Worm (Caenorhabditis elegans) whole organism, L4 larva: ENCODE results near the gene T10B10.8.

ENCODE experiments used
- F26F4.8 ChIP-seq: fragments of 200-800 bp; sonication (Bioruptor generic); conservative IDR thresholded peaks from 2 replicates; pipeline ENCODE4 v1.3.6; 2022; ENCODE audit warnings: missing genetic modification characterization, missing compliant biosample characterization
- F49E8.2 ChIP-seq: sonication (generic microtip); optimal IDR thresholded peaks from 2 replicates; lab custom pipeline; 2016; ENCODE audit warnings: missing compliant biosample characterization, mild to moderate bottlenecking, missing genetic modification characterization, borderline replicate concordance
- T20F7.1 ChIP-seq: fragments of 200-800 bp; sonication (Bioruptor generic); optimal IDR thresholded peaks from 2 replicates; lab custom pipeline; 2018; ENCODE audit warnings: mild to moderate bottlenecking, missing genetic modification characterization, missing compliant biosample characterization
- Y105C5A.15 ChIP-seq: fragments of 200-800 bp; sonication (Bioruptor generic); IDR thresholded peaks from 2 replicates; pipeline ENCODE4 v1.3.6; 2022; ENCODE audit warnings: missing genetic modification characterization, missing compliant biosample characterization
- Y5F2A.4 ChIP-seq: fragments of 200-800 bp; sonication (Bioruptor generic); optimal IDR thresholded peaks from 2 replicates; lab custom pipeline; 2018; ENCODE audit warnings: mild to moderate bottlenecking, missing genetic modification characterization, missing compliant biosample characterization
- ZK546.5 ChIP-seq, 2 experiments: sonication (generic microtip); optimal IDR thresholded peaks; 2 replicates each; lab custom pipeline; 2017; ENCODE audit warnings: missing biosample characterization in 2 of 2, missing genetic modification characterization in 2 of 2
- ceh-32 ChIP-seq: sonication (generic microtip); optimal IDR thresholded peaks from 2 replicates; lab custom pipeline; 2016; ENCODE audit warnings: mild to moderate bottlenecking, missing genetic modification characterization, missing compliant biosample characterization; ENCODE audit not compliant: poor library complexity
- ceh-44 ChIP-seq: fragments of 200-800 bp; sonication (Bioruptor generic); IDR thresholded peaks from 2 replicates; pipeline ENCODE4 v1.3.6; 2022; ENCODE audit warnings: missing genetic modification reagents, missing genetic modification characterization, missing compliant biosample characterization
- ceh-62 ChIP-seq: sonication (generic microtip); optimal IDR thresholded peaks from 2 replicates; lab custom pipeline; 2017; ENCODE audit warnings: missing biosample characterization, missing genetic modification characterization
- ceh-82 ChIP-seq: sonication (generic microtip); optimal IDR thresholded peaks from 2 replicates; lab custom pipeline; 2017; ENCODE audit warnings: missing biosample characterization, missing genetic modification characterization
- ces-1 ChIP-seq: fragments of 150-350 bp; sonication (generic microtip); optimal IDR thresholded peaks from 4 replicates; lab custom pipeline; 2014; ENCODE audit warnings: missing biosample characterization, missing genetic modification reagents, missing genetic modification characterization
- cey-2 ChIP-seq: sonication (generic microtip); optimal IDR thresholded peaks from 3 replicates; lab custom pipeline; 2017; ENCODE audit warnings: missing genetic modification characterization, mild to moderate bottlenecking, missing compliant biosample characterization, antibody characterized with exemption, borderline replicate concordance; ENCODE audit not compliant: insufficient read depth
- ctbp-1 ChIP-seq: fragments of 200-800 bp; sonication (Bioruptor generic); IDR thresholded peaks from 2 replicates; pipeline ENCODE4 v1.3.6; 2022; ENCODE audit warnings: missing genetic modification reagents, missing genetic modification characterization, missing compliant biosample characterization
- daf-16 ChIP-seq, 3 experiments: sonication (generic microtip); optimal IDR thresholded peaks; 2 replicates each; lab custom pipeline; 2016 to 2017; ENCODE audit warnings: missing genetic modification characterization in 3 of 3, missing genetic modification reagents in 3 of 3, mild to moderate bottlenecking in 2 of 3, missing compliant biosample characterization in 2 of 3, missing biosample characterization in 1 of 3, moderate library complexity in 1 of 3
- daf-19 ChIP-seq: fragments of 200-800 bp; sonication (Bioruptor generic); conservative IDR thresholded peaks from 2 replicates; pipeline ENCODE4 v1.3.6; 2022; ENCODE audit warnings: missing genetic modification characterization, missing compliant biosample characterization
- daf-8 ChIP-seq: fragments of 200-800 bp; sonication (Bioruptor generic); IDR thresholded peaks from 2 replicates; pipeline ENCODE4 v1.3.6; 2022; ENCODE audit warnings: missing genetic modification characterization, missing compliant biosample characterization
- dmd-6 ChIP-seq: fragments of 200-800 bp; sonication (Bioruptor generic); IDR thresholded peaks from 2 replicates; pipeline ENCODE4 v1.3.6; 2022; ENCODE audit warnings: missing genetic modification reagents, missing genetic modification characterization, missing compliant biosample characterization
- duxl-1 ChIP-seq: sonication (generic microtip); optimal IDR thresholded peaks from 2 replicates; lab custom pipeline; 2016; ENCODE audit warnings: mild to moderate bottlenecking, missing genetic modification characterization, moderate library complexity, missing compliant biosample characterization; ENCODE audit not compliant: poor library complexity
- egl-27 ChIP-seq: sonication (generic microtip); optimal IDR thresholded peaks from 3 replicates; lab custom pipeline; 2017; ENCODE audit warnings: missing biosample characterization, missing genetic modification reagents, missing genetic modification characterization
- fkh-10 ChIP-seq: fragments of 150-350 bp; optimal IDR thresholded peaks from 2 replicates; lab custom pipeline; 2014; ENCODE audit warnings: missing biosample characterization, missing genetic modification reagents, missing genetic modification characterization
- hlh-11 ChIP-seq: fragments of 200-800 bp; sonication (Bioruptor generic); optimal IDR thresholded peaks from 2 replicates; lab custom pipeline; 2018; ENCODE audit warnings: mild to moderate bottlenecking, missing genetic modification characterization, missing compliant biosample characterization
- hlh-30 ChIP-seq: sonication (generic microtip); optimal IDR thresholded peaks from 2 replicates; lab custom pipeline; 2017; ENCODE audit warnings: antibody characterized with exemption, mild to moderate bottlenecking, missing genetic modification characterization, missing compliant biosample characterization; ENCODE audit not compliant: insufficient read depth
- lin-13 ChIP-seq: fragments of 150-350 bp; optimal IDR thresholded peaks from 2 replicates; lab custom pipeline; 2014; ENCODE audit warnings: missing biosample characterization, missing genetic modification reagents, missing genetic modification characterization
- lin-29 ChIP-seq: fragments of 200-800 bp; sonication (Bioruptor generic); IDR thresholded peaks from 2 replicates; pipeline ENCODE4 v1.3.6; 2022; ENCODE audit warnings: missing genetic modification reagents, missing genetic modification characterization, missing compliant biosample characterization
- lin-38 ChIP-seq: fragments of 200-800 bp; sonication (Bioruptor generic); IDR thresholded peaks from 2 replicates; pipeline ENCODE4 v1.3.6; 2022; ENCODE audit warnings: missing genetic modification reagents, missing genetic modification characterization, missing compliant biosample characterization
- madf-5 ChIP-seq, 2 experiments: fragments of 200-800 bp; sonication (Bioruptor generic); IDR thresholded peaks; 2 replicates each; pipeline ENCODE4 v1.3.6; 2022; ENCODE audit warnings: missing compliant biosample characterization in 2 of 2, missing genetic modification characterization in 2 of 2
- mdl-1 ChIP-seq, 2 experiments: fragments of 150-350 bp in 1 of 2; sonication (generic microtip) in 1 of 2; optimal IDR thresholded peaks; 2 replicates each; lab custom pipeline; 2014 to 2017; ENCODE audit warnings: missing biosample characterization in 2 of 2, missing genetic modification characterization in 2 of 2
- mxl-2 ChIP-seq: fragments of 200-800 bp; sonication (Bioruptor generic); conservative IDR thresholded peaks from 2 replicates; pipeline ENCODE4 v1.3.6; 2022; ENCODE audit warnings: missing genetic modification reagents, missing genetic modification characterization, missing compliant biosample characterization
- nhr-10 ChIP-seq: fragments of 150-350 bp; optimal IDR thresholded peaks from 2 replicates; lab custom pipeline; 2014; ENCODE audit warnings: missing biosample characterization, missing genetic modification characterization
- nhr-237 ChIP-seq: sonication (generic microtip); optimal IDR thresholded peaks from 2 replicates; lab custom pipeline; 2017; ENCODE audit warnings: missing biosample characterization, missing genetic modification characterization
- nhr-25 ChIP-seq: sonication (generic microtip); optimal IDR thresholded peaks from 2 replicates; lab custom pipeline; 2017; ENCODE audit warnings: missing genetic modification characterization, mild to moderate bottlenecking, missing compliant biosample characterization, antibody characterized with exemption, moderate library complexity, borderline replicate concordance; ENCODE audit not compliant: insufficient read depth
- nhr-28 ChIP-seq: fragments of 150-350 bp; optimal IDR thresholded peaks from 2 replicates; lab custom pipeline; 2014; ENCODE audit warnings: missing biosample characterization, missing genetic modification characterization
- nhr-6 ChIP-seq: fragments of 150-350 bp; optimal IDR thresholded peaks from 2 replicates; lab custom pipeline; 2014; ENCODE audit warnings: missing biosample characterization, missing genetic modification characterization
- php-3 ChIP-seq: fragments of 200-800 bp; sonication (Bioruptor generic); IDR thresholded peaks from 2 replicates; pipeline ENCODE4 v1.3.6; 2022; ENCODE audit warnings: missing genetic modification reagents, missing genetic modification characterization, missing compliant biosample characterization
- set-16 ChIP-seq: fragments of 200-800 bp; sonication (Bioruptor generic); IDR thresholded peaks from 2 replicates; pipeline ENCODE4 v1.3.6; 2022; ENCODE audit warnings: missing genetic modification reagents, missing genetic modification characterization, missing compliant biosample characterization
- skn-1 ChIP-seq: fragments of 150-350 bp; optimal IDR thresholded peaks from 2 replicates; lab custom pipeline; 2014; ENCODE audit warnings: missing biosample characterization, missing genetic modification characterization
- snpc-4 ChIP-seq: fragments of 150-350 bp; optimal IDR thresholded peaks from 2 replicates; lab custom pipeline; 2014; ENCODE audit warnings: missing biosample characterization, missing genetic modification characterization
- tag-97 ChIP-seq: fragments of 200-800 bp; sonication (Bioruptor generic); IDR thresholded peaks from 2 replicates; pipeline ENCODE4 v1.3.6; 2022; ENCODE audit warnings: missing genetic modification characterization, missing compliant biosample characterization
- unc-39 ChIP-seq: sonication (generic microtip); optimal IDR thresholded peaks from 2 replicates; lab custom pipeline; 2017; ENCODE audit warnings: missing biosample characterization, missing genetic modification characterization
- unc-62 ChIP-seq, 3 experiments: fragments of 150-350 bp in 1 of 3; sonication (generic microtip); optimal IDR thresholded peaks in 2 of 3; peaks in 1 of 3; 1 replicate in 1 of 3; 2 replicates in 2 of 3; lab custom pipeline; 2014 to 2017; ENCODE audit warnings: missing biosample characterization in 3 of 3, missing genetic modification characterization in 3 of 3, missing genetic modification reagents in 3 of 3, missing genotype in 1 of 3
- zfp-2 ChIP-seq: sonication (generic microtip); optimal IDR thresholded peaks from 2 replicates; lab custom pipeline; 2016; ENCODE audit warnings: mild to moderate bottlenecking, missing genetic modification characterization, missing compliant biosample characterization
- zip-11 ChIP-seq: fragments of 200-800 bp; sonication (Bioruptor generic); IDR thresholded peaks from 2 replicates; pipeline ENCODE4 v1.3.6; 2022; ENCODE audit warnings: missing genetic modification characterization, missing compliant biosample characterization
- ztf-11 ChIP-seq: fragments of 150-350 bp; optimal IDR thresholded peaks from 2 replicates; lab custom pipeline; 2014; ENCODE audit warnings: missing biosample characterization, missing genetic modification characterization

Gene T10B10.8

ce11 chrX:15200720-15201119, 34.7 kb upstream of the T10B10.8 start (continued):
- TF ChIP-seq skn-1 (tag; lab: Kevin White, UChicago) (no peak), nhr-237 (tag; lab: Kevin White, UChicago) (no peak), T20F7.1 (peak; percentile 70), tag-97 (GFP tag; lab: Robert Waterston, UW) (no peak), madf-5 (GFP tag; IDR thresholded peaks at IDR 0.05; lab: Robert Waterston, UW) (peak; percentile 71 to 74; a peak in 3 of 4 replicates), Y105C5A.15 (GFP tag; lab: Robert Waterston, UW) (peak; percentile 69), F49E8.2 (tag; lab: Kevin White, UChicago) (peak; percentile 75), unc-62 (GFP tag; optimal IDR thresholded peaks at IDR 0.05 in 1 of 2; lab: Kevin White, UChicago) (peak in 1 of 2 experiments; percentile 81), unc-62 (tag; optimal IDR thresholded peaks at IDR 0.05; lab: Kevin White, UChicago) (no peak), Y5F2A.4 (GFP tag; lab: Kevin White, UChicago) (peak; percentile 70), lin-29 (GFP tag; lab: Robert Waterston, UW) (peak; percentile 78), daf-8 (GFP tag; lab: Robert Waterston, UW) (peak; percentile 74; the same call in 1 of the 2 replicates), set-16 (GFP tag; lab: Robert Waterston, UW) (peak; percentile 25; the same call in 1 of the 2 replicates), duxl-1 (tag; lab: Kevin White, UChicago) (peak; percentile 91), nhr-10 (tag; lab: Kevin White, UChicago) (no peak), cey-2 (tag; lab: Kevin White, UChicago) (no peak), php-3 (peak; percentile 79), dmd-6 (peak; percentile 86), mdl-1 (tag; optimal IDR thresholded peaks at IDR 0.05; lab: Kevin White, UChicago) (peak in 1 of 2 experiments; percentile 62), ztf-11 (tag; lab: Kevin White, UChicago) (no peak), zfp-2 (tag; lab: Kevin White, UChicago) (no peak), lin-13 (GFP tag; lab: Kevin White, UChicago) (peak; percentile 76), ceh-62 (no peak), snpc-4 (tag; lab: Kevin White, UChicago) (no peak), ceh-44 (GFP tag; lab: Robert Waterston, UW) (peak; percentile 91; the same call in 1 of the 2 replicates), hlh-30 (peak; percentile 79), F26F4.8 (GFP tag; lab: Robert Waterston, UW) (peak; percentile 92), unc-39 (no peak), mxl-2 (GFP tag; lab: Robert Waterston, UW) (peak; percentile 62; the same call in 1 of the 2 replicates), ces-1 (no peak), daf-19 (peak; percentile 92), nhr-28 (tag; lab: Kevin White, UChicago) (peak; percentile 54), ceh-32 (tag; lab: Kevin White, UChicago) (no peak), lin-38 (GFP tag; lab: Robert Waterston, UW) (peak; percentile 81)

DNA sequence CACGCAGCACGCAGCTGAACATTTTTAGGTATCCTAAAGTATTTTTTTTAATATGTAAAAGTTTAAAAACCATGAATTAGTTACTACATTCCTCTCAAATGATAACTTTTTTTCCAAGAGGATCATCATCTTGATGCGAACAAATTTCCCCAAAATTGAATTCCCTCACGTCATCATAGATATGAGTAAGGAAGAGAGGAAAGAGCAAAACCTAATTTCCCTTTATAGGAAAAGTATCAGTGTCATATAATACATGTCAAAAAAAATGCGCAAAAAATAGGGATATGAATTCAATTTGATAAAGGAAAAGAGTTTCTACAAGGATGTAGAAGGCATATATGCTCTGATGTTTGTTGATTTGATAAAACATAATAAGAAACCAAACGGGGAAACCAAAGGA, 34.1 kb upstream of the T10B10.8 start:
- no peak for TF ChIP-seq nhr-10 (tag; lab: Kevin White, UChicago)
- no peak for TF ChIP-seq nhr-25
- TF ChIP-seq ces-1: peak; percentile 13
- no peak for TF ChIP-seq Y105C5A.15 (GFP tag; lab: Robert Waterston, UW)
- peak; percentile 49 for TF ChIP-seq fkh-10 (GFP tag; lab: Kevin White, UChicago)
- TF ChIP-seq ceh-82: no peak
- TF ChIP-seq nhr-6 (tag; lab: Kevin White, UChicago): no peak
- TF ChIP-seq hlh-11 (tag; lab: Kevin White, UChicago): no peak
- no peak for TF ChIP-seq dmd-6
- 0 out of 2 replicates have a peak, but pooled peaks have one; percentile 31 for TF ChIP-seq ctbp-1 (GFP tag; lab: Robert Waterston, UW)
- TF ChIP-seq ZK546.5 (tag; optimal IDR thresholded peaks at IDR 0.05; lab: Kevin White, UChicago): no peak
- no peak for TF ChIP-seq daf-16 (GFP tag; optimal IDR thresholded peaks at IDR 0.05; lab: Kevin White, UChicago)
- no peak for TF ChIP-seq daf-16 (tag; optimal IDR thresholded peaks at IDR 0.05; lab: Kevin White, UChicago)
- no peak for TF ChIP-seq cey-2 (tag; lab: Kevin White, UChicago)
- TF ChIP-seq egl-27: no peak
- TF ChIP-seq duxl-1 (tag; lab: Kevin White, UChicago): no peak
- no peak for TF ChIP-seq zip-11 (GFP tag; lab: Robert Waterston, UW)
